Fruit fly (Drosophila melanogaster) whole organism, adult: ENCODE data around the gene Or71a.

ENCODE experiments used
- CG11617 ChIP-seq: fragments of 200-800 bp; sonication (Bioruptor generic); optimal IDR thresholded peaks from 2 replicates; lab custom pipeline; 2017; ENCODE audit warnings: mild to moderate bottlenecking, missing biosample characterization, missing genetic modification reagents, missing genetic modification characterization
- CG12768 ChIP-seq: fragments of 200-800 bp; sonication (Bioruptor generic); optimal IDR thresholded peaks from 2 replicates; lab custom pipeline; 2017; ENCODE audit warnings: missing biosample characterization, missing genetic modification characterization, mild to moderate bottlenecking, moderate library complexity, missing genetic modification reagents
- CG14711 ChIP-seq: fragments of 200-800 bp; sonication (Bioruptor generic); optimal IDR thresholded peaks from 2 replicates; lab custom pipeline; 2018; ENCODE audit warnings: missing biosample characterization, mild to moderate bottlenecking, missing genetic modification characterization, moderate library complexity
- CG1620 ChIP-seq: fragments of 200-800 bp; sonication (Bioruptor generic); optimal IDR thresholded peaks from 2 replicates; lab custom pipeline; 2016; ENCODE audit warnings: missing biosample characterization, missing genetic modification characterization
- CG33017 ChIP-seq: fragments of 200-800 bp; sonication (Bioruptor generic); optimal IDR thresholded peaks from 2 replicates; lab custom pipeline; 2018; ENCODE audit warnings: missing biosample characterization, mild to moderate bottlenecking, missing genetic modification characterization, moderate library complexity
- CG5204 ChIP-seq: fragments of 200-800 bp; sonication (Bioruptor generic); optimal IDR thresholded peaks from 2 replicates; lab custom pipeline; 2016; ENCODE audit warnings: missing biosample characterization, missing genetic modification characterization
- CG7045 ChIP-seq: fragments of 200-800 bp; sonication (Bioruptor generic); optimal IDR thresholded peaks from 2 replicates; lab custom pipeline; 2017; ENCODE audit warnings: missing biosample characterization, mild to moderate bottlenecking, missing genetic modification characterization
- CG7101 ChIP-seq: fragments of 200-800 bp; sonication (Bioruptor generic); optimal IDR thresholded peaks from 2 replicates; lab custom pipeline; 2018; ENCODE audit warnings: missing biosample characterization, mild to moderate bottlenecking, missing genetic modification characterization, moderate library complexity
- Clk ChIP-seq: fragments of 200-800 bp; sonication (Bioruptor generic); optimal IDR thresholded peaks from 2 replicates; lab custom pipeline; 2017; ENCODE audit warnings: missing biosample characterization, missing genetic modification characterization
- Crg-1 ChIP-seq: fragments of 200-800 bp; sonication (Bioruptor generic); optimal IDR thresholded peaks from 2 replicates; lab custom pipeline; 2016; ENCODE audit warnings: missing biosample characterization, missing genetic modification characterization
- Hr96 ChIP-seq: fragments of 200-800 bp; sonication (Bioruptor generic); optimal IDR thresholded peaks from 2 replicates; lab custom pipeline; 2016; ENCODE audit warnings: missing biosample characterization, missing genetic modification characterization
- Mnt ChIP-seq: fragments of 200-800 bp; sonication (Bioruptor generic); optimal IDR thresholded peaks from 2 replicates; lab custom pipeline; 2016; ENCODE audit warnings: missing biosample characterization, mild to moderate bottlenecking, missing genetic modification characterization
- bab1 ChIP-seq: fragments of 200-800 bp; sonication (Bioruptor generic); optimal IDR thresholded peaks from 3 replicates; lab custom pipeline; 2019; ENCODE audit warnings: missing biosample characterization, mild to moderate bottlenecking, missing genetic modification characterization, moderate library complexity
- cic ChIP-seq: fragments of 200-800 bp; sonication (Bioruptor generic); optimal IDR thresholded peaks from 2 replicates; lab custom pipeline; 2017; ENCODE audit warnings: missing biosample characterization, mild to moderate bottlenecking, missing genetic modification characterization, moderate library complexity
- cnc ChIP-seq, 2 experiments: fragments of >200 bp; optimal IDR thresholded peaks; 2 replicates each; lab custom pipeline; 2017
- kay ChIP-seq: fragments of 200-800 bp; sonication (Bioruptor generic); peaks from one replicate; lab custom pipeline; 2016; ENCODE audit warnings: missing biosample characterization, missing genetic modification characterization, borderline replicate concordance
- ovo ChIP-seq: fragments of 200-800 bp; sonication (Bioruptor generic); optimal IDR thresholded peaks from 2 replicates; lab custom pipeline; 2016; ENCODE audit warnings: missing biosample characterization, missing genetic modification characterization
- pad ChIP-seq: fragments of 200-800 bp; sonication (Bioruptor generic); optimal IDR thresholded peaks from 3 replicates; lab custom pipeline; 2017; ENCODE audit warnings: missing biosample characterization, missing genetic modification characterization, mild to moderate bottlenecking, moderate library complexity, missing genetic modification reagents
- tj ChIP-seq: fragments of 200-800 bp; sonication (Bioruptor generic); optimal IDR thresholded peaks from 3 replicates; lab custom pipeline; 2017; ENCODE audit warnings: missing biosample characterization, mild to moderate bottlenecking, missing genetic modification characterization, moderate library complexity
- toe ChIP-seq: fragments of 200-800 bp; sonication (Bioruptor generic); optimal IDR thresholded peaks from 2 replicates; lab custom pipeline; 2016; ENCODE audit warnings: missing biosample characterization, missing genetic modification characterization

Or71a gene

dm6 chr3L:15102669-15103309, 24.5 kb upstream of the Or71a start:
- TF ChIP-seq Clk (GFP tag; lab: Kevin White, UChicago) (no peak), Hr96 (no peak), pad (GFP tag; lab: Kevin White, UChicago) (peak; percentile 56), toe (GFP tag; lab: Kevin White, UChicago) (no peak), CG7101 (tag; lab: Kevin White, UChicago) (no peak)

- no peak for TF ChIP-seq CG33017 (tag; lab: Kevin White, UChicago)
- TF ChIP-seq tj (GFP tag; lab: Kevin White, UChicago), result peak; percentile 86
- no peak for TF ChIP-seq CG14711 (tag; lab: Kevin White, UChicago)
- no peak for TF ChIP-seq toe (GFP tag; lab: Kevin White, UChicago)
These were observed 23.6 kb upstream of the Or71a start for dm6 chr3L:15101639-15102413.

- TF ChIP-seq kay (GFP tag; lab: Kevin White, UChicago) (no peak), tj (GFP tag; lab: Kevin White, UChicago) (peak; percentile 93)
These were observed 22.7 kb upstream of the Or71a start for dm6 chr3L:15100983-15101382.

- TF ChIP-seq CG7101 (tag; lab: Kevin White, UChicago) (no peak), CG12768 (no peak)
These were observed 21.3 kb upstream of the Or71a start for dm6 chr3L:15099541-15099940.

- no peak for TF ChIP-seq cnc (optimal IDR thresholded peaks at IDR 0.05; lab: Kevin White, UChicago)
- peak; percentile 91 for TF ChIP-seq CG7101 (tag; lab: Kevin White, UChicago)
- no peak for TF ChIP-seq CG5204 (GFP tag; lab: Kevin White, UChicago)
- TF ChIP-seq bab1 (GFP tag; lab: Kevin White, UChicago), result peak; percentile 36
- no peak for TF ChIP-seq toe (GFP tag; lab: Kevin White, UChicago)
- TF ChIP-seq ovo, result peak; percentile 6
- no peak for TF ChIP-seq CG1620
- peak; percentile 50 for TF ChIP-seq Clk (GFP tag; lab: Kevin White, UChicago)
- no peak for TF ChIP-seq cic (GFP tag; lab: Kevin White, UChicago)
- peak; percentile 80 for TF ChIP-seq CG12768
- peak; percentile 31 for TF ChIP-seq Crg-1 (GFP tag; lab: Kevin White, UChicago)
- peak; percentile 76 for TF ChIP-seq tj (GFP tag; lab: Kevin White, UChicago)
- TF ChIP-seq CG33017 (tag; lab: Kevin White, UChicago), result peak; percentile 92
- peak; percentile 73 for TF ChIP-seq CG11617 (GFP tag; lab: Kevin White, UChicago)
- TF ChIP-seq kay (GFP tag; lab: Kevin White, UChicago), result peak; percentile 56
- TF ChIP-seq Mnt (GFP tag; lab: Kevin White, UChicago), result peak; percentile 57
- TF ChIP-seq Hr96, result no peak
- TF ChIP-seq CG7045 (GFP tag; lab: Kevin White, UChicago), result peak; percentile 59
- peak; percentile 66 for TF ChIP-seq pad (GFP tag; lab: Kevin White, UChicago)
- TF ChIP-seq CG14711 (tag; lab: Kevin White, UChicago), result peak; percentile 76
These were observed 20.6 kb upstream of the Or71a start for dm6 chr3L:15098659-15099512.

- no peak for TF ChIP-seq tj (GFP tag; lab: Kevin White, UChicago)
- TF ChIP-seq ovo, result no peak
- TF ChIP-seq Crg-1 (GFP tag; lab: Kevin White, UChicago), result no peak
- no peak for TF ChIP-seq CG11617 (GFP tag; lab: Kevin White, UChicago)
- TF ChIP-seq CG5204 (GFP tag; lab: Kevin White, UChicago), result no peak
- TF ChIP-seq Hr96, result no peak
- peak; percentile 51 for TF ChIP-seq bab1 (GFP tag; lab: Kevin White, UChicago)
- no peak for TF ChIP-seq pad (GFP tag; lab: Kevin White, UChicago)
- TF ChIP-seq cnc (optimal IDR thresholded peaks at IDR 0.05; lab: Kevin White, UChicago), result no peak
- no peak for TF ChIP-seq cic (GFP tag; lab: Kevin White, UChicago)
- no peak for TF ChIP-seq Clk (GFP tag; lab: Kevin White, UChicago)
- peak; percentile 34 for TF ChIP-seq CG7101 (tag; lab: Kevin White, UChicago)
- no peak for TF ChIP-seq toe (GFP tag; lab: Kevin White, UChicago)
- TF ChIP-seq CG33017 (tag; lab: Kevin White, UChicago), result no peak
- TF ChIP-seq CG7045 (GFP tag; lab: Kevin White, UChicago), result no peak
- peak; percentile 95 for TF ChIP-seq kay (GFP tag; lab: Kevin White, UChicago)
- peak; percentile 61 for TF ChIP-seq Mnt (GFP tag; lab: Kevin White, UChicago)
- peak; percentile 16 for TF ChIP-seq CG12768
- no peak for TF ChIP-seq CG14711 (tag; lab: Kevin White, UChicago)
- TF ChIP-seq CG1620, result no peak
These were observed 19.8 kb upstream of the Or71a start, which contains the start of gene Ctps for dm6 chr3L:15097878-15098520. Gene Ctps, plus strand, starts transcription at chr3L:15097914.
